Fruit fly (Drosophila melanogaster) whole organism, embryonic: ENCODE measurements around the gene CG14105.

Experiments
- BEAF-32 ChIP-seq: fragments of 200-800 bp; sonication (Bioruptor generic); optimal IDR thresholded peaks from 3 replicates; lab custom pipeline; 2017; ENCODE audit warnings: missing biosample characterization, missing genetic modification characterization, mild to moderate bottlenecking, moderate library complexity, missing genetic modification reagents
- CG10147 ChIP-seq: fragments of 200-800 bp; sonication (Bioruptor generic); optimal IDR thresholded peaks from 2 replicates; lab custom pipeline; 2019; ENCODE audit warnings: missing biosample characterization, mild to moderate bottlenecking, missing genetic modification characterization, moderate library complexity
- CG10267 ChIP-seq: fragments of 200-800 bp; sonication (Bioruptor generic); optimal IDR thresholded peaks from 2 replicates; lab custom pipeline; 2018; ENCODE audit warnings: missing biosample characterization, mild to moderate bottlenecking, missing genetic modification characterization, moderate library complexity
- CG12391 ChIP-seq: fragments of 200-800 bp; sonication (Bioruptor generic); optimal IDR thresholded peaks from 3 replicates; lab custom pipeline; 2018; ENCODE audit warnings: missing biosample characterization, mild to moderate bottlenecking, missing genetic modification characterization, moderate library complexity
- CG13123 ChIP-seq: fragments of 200-800 bp; sonication (Bioruptor generic); optimal IDR thresholded peaks from 2 replicates; lab custom pipeline; 2016; ENCODE audit warnings: missing biosample characterization, missing genetic modification characterization
- CG15696 ChIP-seq: fragments of 200-800 bp; sonication (Bioruptor generic); optimal IDR thresholded peaks from 2 replicates; lab custom pipeline; 2019; ENCODE audit warnings: missing biosample characterization, mild to moderate bottlenecking, missing genetic modification characterization, moderate library complexity
- CG16815 ChIP-seq: fragments of 200-800 bp; sonication (Bioruptor generic); optimal IDR thresholded peaks from 3 replicates; lab custom pipeline; 2017; ENCODE audit warnings: missing biosample characterization, mild to moderate bottlenecking, missing genetic modification characterization
- CG2712 ChIP-seq: fragments of 200-800 bp; optimal IDR thresholded peaks from 3 replicates; lab custom pipeline; 2019; ENCODE audit warnings: missing biosample characterization, mild to moderate bottlenecking, missing genetic modification characterization, moderate library complexity
- CG3065 ChIP-seq: fragments of 200-800 bp; sonication (Bioruptor generic); optimal IDR thresholded peaks from 2 replicates; lab custom pipeline; 2016; ENCODE audit warnings: missing biosample characterization, missing genetic modification characterization
- CG34224 ChIP-seq: fragments of 200-800 bp; sonication (Bioruptor generic); IDR thresholded peaks from 3 replicates; pipeline ENCODE4 v1.3.6; 2022; ENCODE audit warnings: missing biosample characterization, missing genetic modification characterization; ENCODE audit not compliant: partially characterized antibody
- CG42726 ChIP-seq: fragments of 200-800 bp; sonication (Bioruptor generic); IDR thresholded peaks from 2 replicates; pipeline ENCODE4 v1.3.6; 2022; ENCODE audit warnings: missing biosample characterization, missing genetic modification characterization; ENCODE audit not compliant: partially characterized antibody
- CG4424 ChIP-seq: fragments of 200-800 bp; sonication (Bioruptor generic); optimal IDR thresholded peaks from 3 replicates; lab custom pipeline; 2016; ENCODE audit warnings: missing biosample characterization, missing genetic modification characterization
- CG6254 ChIP-seq: fragments of 200-800 bp; sonication (Bioruptor generic); optimal IDR thresholded peaks from 3 replicates; lab custom pipeline; 2017; ENCODE audit warnings: mild to moderate bottlenecking, missing biosample characterization, missing genetic modification reagents, missing genetic modification characterization
- CG7963 ChIP-seq: fragments of 200-800 bp; sonication (Bioruptor generic); IDR thresholded peaks from 3 replicates; pipeline ENCODE4 v1.3.6; 2022; ENCODE audit warnings: missing biosample characterization, missing genetic modification characterization; ENCODE audit not compliant: partially characterized antibody
- CG8765 ChIP-seq: fragments of 200-800 bp; sonication (Bioruptor generic); IDR thresholded peaks from 2 replicates; pipeline ENCODE4 v1.3.6; 2022; ENCODE audit warnings: missing biosample characterization, missing genetic modification characterization
- CG9437 ChIP-seq: fragments of 200-800 bp; sonication (Bioruptor generic); optimal IDR thresholded peaks from 2 replicates; lab custom pipeline; 2018; ENCODE audit warnings: missing biosample characterization, mild to moderate bottlenecking, missing genetic modification characterization
- D ChIP-seq, 2 experiments: fragments of 200-800 bp in 1 of 2; fragments of >200 bp in 1 of 2; sonication (Bioruptor generic) in 1 of 2; optimal IDR thresholded peaks; 2 replicates in 1 of 2; 3 replicates in 1 of 2; lab custom pipeline; 2017; ENCODE audit warnings: mild to moderate bottlenecking in 1 of 2, missing biosample characterization in 1 of 2, missing genetic modification characterization in 1 of 2, missing genetic modification reagents in 1 of 2
- D19A ChIP-seq: fragments of 200-800 bp; optimal IDR thresholded peaks from 3 replicates; lab custom pipeline; 2019; ENCODE audit warnings: missing biosample characterization, mild to moderate bottlenecking, missing genetic modification characterization, moderate library complexity
- Deaf1 ChIP-seq: fragments of 200-800 bp; optimal IDR thresholded peaks from 3 replicates; lab custom pipeline; 2019; ENCODE audit warnings: missing biosample characterization, mild to moderate bottlenecking, missing genetic modification characterization, moderate library complexity
- Fer2 ChIP-seq: fragments of 200-800 bp; sonication (Bioruptor generic); optimal IDR thresholded peaks from 2 replicates; lab custom pipeline; 2018; ENCODE audit warnings: missing biosample characterization, mild to moderate bottlenecking, missing genetic modification characterization, moderate library complexity
- MTF-1 ChIP-seq: fragments of 200-800 bp; sonication (Bioruptor generic); optimal IDR thresholded peaks from 2 replicates; lab custom pipeline; 2018; ENCODE audit warnings: missing biosample characterization, mild to moderate bottlenecking, missing genetic modification characterization, borderline replicate concordance
- Med ChIP-seq: fragments of 200-800 bp; sonication (Bioruptor generic); peaks from one replicate; lab custom pipeline; 2016; ENCODE audit warnings: missing biosample characterization, missing genetic modification characterization, mild to moderate bottlenecking, inconsistent platforms, moderate library complexity
- Nf-YC ChIP-seq: fragments of 200-800 bp; optimal IDR thresholded peaks from 3 replicates; lab custom pipeline; 2019; ENCODE audit warnings: missing biosample characterization, mild to moderate bottlenecking, missing genetic modification characterization, moderate library complexity
- Tbp ChIP-seq: fragments of >200 bp; optimal IDR thresholded peaks from 2 replicates; lab custom pipeline; 2018; ENCODE audit warnings: missing biosample characterization, missing genetic modification characterization
- ash1 ChIP-seq: fragments of 200-800 bp; sonication (Bioruptor generic); optimal IDR thresholded peaks from 2 replicates; lab custom pipeline; 2018; ENCODE audit warnings: missing biosample characterization, mild to moderate bottlenecking, missing genetic modification characterization
- bcd ChIP-seq: fragments of 200-800 bp; sonication (Bioruptor generic); optimal IDR thresholded peaks from 2 replicates; lab custom pipeline; 2017; ENCODE audit warnings: missing biosample characterization, mild to moderate bottlenecking, missing genetic modification characterization
- bsh ChIP-seq, 2 experiments: fragments of 200-800 bp; sonication (Bioruptor generic); optimal IDR thresholded peaks; 2 replicates each; lab custom pipeline; 2017 to 2018; ENCODE audit warnings: mild to moderate bottlenecking in 2 of 2, missing biosample characterization in 2 of 2, missing genetic modification characterization in 2 of 2, moderate library complexity in 1 of 2
- da ChIP-seq: fragments of 200-800 bp; sonication (Bioruptor generic); optimal IDR thresholded peaks from 2 replicates; lab custom pipeline; 2016; ENCODE audit warnings: missing biosample characterization, missing genetic modification characterization
- dm ChIP-seq: fragments of 200-800 bp; sonication (Bioruptor generic); optimal IDR thresholded peaks from 3 replicates; lab custom pipeline; 2016; ENCODE audit warnings: missing biosample characterization, missing genetic modification characterization
- dmrt99B ChIP-seq: fragments of 200-800 bp; sonication (Bioruptor generic); optimal IDR thresholded peaks from 2 replicates; lab custom pipeline; 2018; ENCODE audit warnings: missing biosample characterization, mild to moderate bottlenecking, missing genetic modification characterization, moderate library complexity
- dpn ChIP-seq, 2 experiments: fragments of 200-800 bp; sonication (Bioruptor generic); optimal IDR thresholded peaks; 3 replicates each; lab custom pipeline; 2016; ENCODE audit warnings: missing biosample characterization in 2 of 2, missing genetic modification characterization in 2 of 2
- emc ChIP-seq: fragments of 200-800 bp; sonication (Bioruptor generic); optimal IDR thresholded peaks from 2 replicates; lab custom pipeline; 2016; ENCODE audit warnings: missing biosample characterization, missing genetic modification characterization
- fd96Cb ChIP-seq: fragments of 200-800 bp; sonication (Bioruptor generic); optimal IDR thresholded peaks from 2 replicates; lab custom pipeline; 2018; ENCODE audit warnings: missing biosample characterization, mild to moderate bottlenecking, missing genetic modification characterization, moderate library complexity
- jing ChIP-seq: fragments of 200-800 bp; sonication (Bioruptor generic); optimal IDR thresholded peaks from 2 replicates; lab custom pipeline; 2018; ENCODE audit warnings: missing biosample characterization, mild to moderate bottlenecking, missing genetic modification characterization
- jumu ChIP-seq: fragments of 200-800 bp; sonication (Bioruptor generic); optimal IDR thresholded peaks from 3 replicates; lab custom pipeline; 2016; ENCODE audit warnings: missing biosample characterization, missing genetic modification characterization
- phol ChIP-seq: fragments of 200-800 bp; sonication (Bioruptor generic); optimal IDR thresholded peaks from 3 replicates; lab custom pipeline; 2018; ENCODE audit warnings: missing biosample characterization, mild to moderate bottlenecking, missing genetic modification characterization, moderate library complexity
- prd ChIP-seq, 3 experiments: fragments of >200 bp in 2 of 3; fragments of 200-800 bp in 1 of 3; sonication (Bioruptor generic) in 1 of 3; optimal IDR thresholded peaks in 2 of 3; IDR thresholded peaks in 1 of 3; 2 replicates in 2 of 3; 3 replicates in 1 of 3; pipeline versions ENCODE4 v1.3.6 to Lab custom; 2017 to 2022; ENCODE audit warnings: missing biosample characterization in 1 of 3, missing genetic modification characterization in 1 of 3
- sc ChIP-seq, 3 experiments: fragments of >200 bp in 2 of 3; fragments of 200-800 bp in 1 of 3; sonication (Bioruptor generic) in 1 of 3; optimal IDR thresholded peaks; 2 replicates in 2 of 3; 3 replicates in 1 of 3; lab custom pipeline; 2017; ENCODE audit warnings: mild to moderate bottlenecking in 1 of 3, missing biosample characterization in 1 of 3, missing genetic modification characterization in 1 of 3, missing genetic modification reagents in 1 of 3
- sens ChIP-seq: fragments of 200-800 bp; sonication (Bioruptor generic); peaks from one replicate; lab custom pipeline; 2016; ENCODE audit warnings: missing biosample characterization, missing genetic modification characterization
- sim ChIP-seq: fragments of 200-800 bp; sonication (Bioruptor generic); IDR thresholded peaks from 2 replicates; pipeline ENCODE4 v1.3.6; 2022; ENCODE audit warnings: missing biosample characterization, missing genetic modification characterization
- slp2 ChIP-seq: fragments of 200-800 bp; sonication (Bioruptor generic); optimal IDR thresholded peaks from 2 replicates; lab custom pipeline; 2016; ENCODE audit warnings: missing biosample characterization, missing genetic modification characterization
- sr ChIP-seq: fragments of 200-800 bp; sonication (Bioruptor generic); IDR thresholded peaks from 3 replicates; pipeline ENCODE4 v1.3.6; 2022; ENCODE audit warnings: missing biosample characterization, missing genetic modification characterization
- tio ChIP-seq: fragments of 200-800 bp; sonication (Bioruptor generic); optimal IDR thresholded peaks from 2 replicates; lab custom pipeline; 2017; ENCODE audit warnings: missing biosample characterization, missing genetic modification characterization, inconsistent platforms
- tup ChIP-seq: fragments of 200-800 bp; sonication (Bioruptor generic); optimal IDR thresholded peaks from 2 replicates; lab custom pipeline; 2016; ENCODE audit warnings: missing biosample characterization, mild to moderate bottlenecking, missing genetic modification characterization, moderate library complexity
- unpg ChIP-seq: fragments of 200-800 bp; sonication (Bioruptor generic); optimal IDR thresholded peaks from 3 replicates; lab custom pipeline; 2018; ENCODE audit warnings: missing biosample characterization, mild to moderate bottlenecking, missing genetic modification characterization, moderate library complexity
- zen ChIP-seq: fragments of 200-800 bp; sonication (Bioruptor generic); optimal IDR thresholded peaks from 3 replicates; lab custom pipeline; 2018; ENCODE audit warnings: missing biosample characterization, mild to moderate bottlenecking, missing genetic modification characterization, moderate library complexity

The CG14105 gene

dm6 chr3L:13403141-13403867, 23.2 kb downstream of the CG14105 start (continued):
- no peak for TF ChIP-seq CG13123
- peak; percentile 60 for TF ChIP-seq fd96Cb (tag; lab: Kevin White, UChicago)
- no peak for TF ChIP-seq unpg
- no peak for TF ChIP-seq CG7963 (GFP tag; lab: Robert Waterston, UW)
- peak; percentile 70 for TF ChIP-seq CG2712 (tag; lab: Kevin White, UChicago)
- TF ChIP-seq dmrt99B (tag; lab: Kevin White, UChicago): peak; percentile 52
- TF ChIP-seq tup (GFP tag; lab: Kevin White, UChicago): no peak
- peak; percentile 5 for TF ChIP-seq slp2 (GFP tag; lab: Kevin White, UChicago)
- peak; percentile 90 for TF ChIP-seq sr
- no peak for TF ChIP-seq CG42726 (GFP tag; lab: Robert Waterston, UW)
- peak; percentile 17 for TF ChIP-seq CG12391 (tag; lab: Kevin White, UChicago)
- no peak for TF ChIP-seq CG8765 (GFP tag; lab: Robert Waterston, UW)
- TF ChIP-seq CG10147 (GFP tag; lab: Kevin White, UChicago): no peak
- peak; percentile 59 for TF ChIP-seq CG6254 (GFP tag; lab: Kevin White, UChicago)
- peak; percentile 57 for TF ChIP-seq MTF-1 (GFP tag; lab: Kevin White, UChicago)
- TF ChIP-seq D (optimal IDR thresholded peaks at IDR 0.05; lab: Kevin White, UChicago): no peak
- peak; percentile 64 for TF ChIP-seq D (GFP tag; optimal IDR thresholded peaks at IDR 0.05; lab: Kevin White, UChicago)
- no peak for TF ChIP-seq jumu (GFP tag; lab: Kevin White, UChicago)
- TF ChIP-seq CG3065 (GFP tag; lab: Kevin White, UChicago): no peak
- TF ChIP-seq D19A (tag; lab: Kevin White, UChicago): peak; percentile 46
- TF ChIP-seq phol (tag; lab: Kevin White, UChicago): peak; percentile 67
- TF ChIP-seq prd (optimal IDR thresholded peaks at IDR 0.05; lab: Kevin White, UChicago): no peak
- peak; percentile 13; the same call in 1 of the 3 replicates for TF ChIP-seq prd (GFP tag; IDR thresholded peaks at IDR 0.05; lab: Robert Waterston, UW)
- TF ChIP-seq da (GFP tag; lab: Kevin White, UChicago): no peak
- no peak for TF ChIP-seq Tbp (GFP tag; lab: Kevin White, UChicago)
- peak; percentile 56 for TF ChIP-seq CG10267 (tag; lab: Kevin White, UChicago)
- TF ChIP-seq jing (GFP tag; lab: Kevin White, UChicago): peak; percentile 10
- TF ChIP-seq Deaf1: peak; percentile 89
- no peak for TF ChIP-seq Fer2 (tag; lab: Kevin White, UChicago)
- TF ChIP-seq BEAF-32 (GFP tag; lab: Kevin White, UChicago): no peak
- TF ChIP-seq tio (GFP tag; lab: Kevin White, UChicago): peak; percentile 22
- peak; percentile 96 for TF ChIP-seq sens (GFP tag; lab: Kevin White, UChicago)
- TF ChIP-seq Nf-YC (tag; lab: Kevin White, UChicago): peak; percentile 98
- no peak for TF ChIP-seq ash1 (GFP tag; lab: Kevin White, UChicago)
- peak; percentile 57 for TF ChIP-seq CG15696 (tag; lab: Kevin White, UChicago)
- TF ChIP-seq CG34224 (GFP tag; lab: Robert Waterston, UW): no peak
- TF ChIP-seq CG9437 (GFP tag; lab: Kevin White, UChicago): peak; percentile 11
- no peak for TF ChIP-seq emc (GFP tag; lab: Kevin White, UChicago)
- TF ChIP-seq bsh (GFP tag; optimal IDR thresholded peaks at IDR 0.05; lab: Kevin White, UChicago): peak in 1 of 2 experiments; percentile 18
- no peak for TF ChIP-seq dm (GFP tag; lab: Kevin White, UChicago)
- TF ChIP-seq zen (tag; lab: Kevin White, UChicago): peak; percentile 2
- TF ChIP-seq Med (GFP tag; lab: Kevin White, UChicago): peak; percentile 40
- TF ChIP-seq sc (optimal IDR thresholded peaks at IDR 0.05; lab: Kevin White, UChicago): no peak
- TF ChIP-seq sc (GFP tag; optimal IDR thresholded peaks at IDR 0.05; lab: Kevin White, UChicago): peak; percentile 30
- TF ChIP-seq sim (GFP tag; lab: Robert Waterston, UW): 0 out of 2 replicates have a peak, but pooled peaks have one; percentile 11
- TF ChIP-seq CG4424 (GFP tag; lab: Kevin White, UChicago): peak; percentile 10
- TF ChIP-seq CG16815: peak; percentile 47
- peak; percentile 21 for TF ChIP-seq bcd (GFP tag; lab: Kevin White, UChicago)
- no peak for TF ChIP-seq dpn (GFP tag; optimal IDR thresholded peaks at IDR 0.05; lab: Kevin White, UChicago)
